Worm (Caenorhabditis elegans) whole organism, young adult: ENCODE measurements around the gene Y46E12BL.2.
A peak's percentile ranks its signal among the peaks of the same experiment; 100 is the strongest.

Source experiments
- B0035.1 ChIP-seq: sonication (generic microtip); optimal IDR thresholded peaks from 2 replicates; lab custom pipeline; 2016; ENCODE audit warnings: missing genetic modification characterization, mild to moderate bottlenecking, missing compliant biosample characterization, missing genotype, missing genetic modification reagents
- B0261.1 ChIP-seq: sonication (generic microtip); optimal IDR thresholded peaks from 2 replicates; lab custom pipeline; 2016; ENCODE audit warnings: mild to moderate bottlenecking, missing genetic modification characterization, moderate library complexity, missing compliant biosample characterization
- C06A6.2 ChIP-seq: fragments of 200-800 bp; sonication (Bioruptor generic); conservative IDR thresholded peaks from 2 replicates; pipeline ENCODE4 v1.3.6; 2022; ENCODE audit warnings: missing genetic modification characterization, missing compliant biosample characterization
- D2030.7 ChIP-seq: fragments of 200-800 bp; sonication (Bioruptor generic); IDR thresholded peaks from 2 replicates; pipeline ENCODE4 v1.3.6; 2022; ENCODE audit warnings: missing genetic modification reagents, missing genetic modification characterization, missing compliant biosample characterization
- F23B12.7 ChIP-seq: sonication (generic microtip); optimal IDR thresholded peaks from 2 replicates; lab custom pipeline; 2017; ENCODE audit warnings: missing genetic modification characterization, mild to moderate bottlenecking, missing compliant biosample characterization, antibody characterized with exemption, moderate library complexity; ENCODE audit not compliant: insufficient read depth
- F33H1.4 ChIP-seq: fragments of 200-800 bp; sonication (Bioruptor generic); IDR thresholded peaks from 2 replicates; pipeline ENCODE4 v1.3.6; 2022; ENCODE audit warnings: missing genetic modification reagents, missing genetic modification characterization, missing compliant biosample characterization
- F55B11.4 ChIP-seq: sonication (generic microtip); optimal IDR thresholded peaks from 2 replicates; lab custom pipeline; 2016; ENCODE audit warnings: missing compliant biosample characterization, missing genetic modification characterization, borderline replicate concordance; ENCODE audit not compliant: insufficient read depth
- F57A8.1 ChIP-seq: fragments of 200-800 bp; sonication (Bioruptor generic); optimal IDR thresholded peaks from 2 replicates; lab custom pipeline; 2018; ENCODE audit warnings: mild to moderate bottlenecking, missing genetic modification characterization, moderate library complexity, missing compliant biosample characterization
- ama-1 ChIP-seq, 3 experiments: fragments of 150-350 bp in 1 of 3; sonication (generic microtip) in 2 of 3; optimal IDR thresholded peaks; 2 replicates each; lab custom pipeline; 2014 to 2018; ENCODE audit warnings: missing biosample characterization in 2 of 3, missing genetic modification characterization in 2 of 3, missing genetic modification reagents in 2 of 3
- aptf-2 ChIP-seq: fragments of 200-800 bp; sonication (Bioruptor generic); conservative IDR thresholded peaks from 2 replicates; pipeline ENCODE4 v1.3.6; 2022; ENCODE audit warnings: missing genetic modification reagents, missing genetic modification characterization, missing compliant biosample characterization
- aptf-3 ChIP-seq: fragments of 200-800 bp; sonication (Bioruptor generic); IDR thresholded peaks from 2 replicates; pipeline ENCODE4 v1.3.6; 2022; ENCODE audit warnings: missing genetic modification characterization, missing compliant biosample characterization
- atf-7 ChIP-seq: sonication (generic microtip); optimal IDR thresholded peaks from 2 replicates; lab custom pipeline; 2017; ENCODE audit warnings: mild to moderate bottlenecking, missing genetic modification characterization, missing compliant biosample characterization
- bed-1 ChIP-seq: fragments of 200-800 bp; sonication (Bioruptor generic); IDR thresholded peaks from 2 replicates; pipeline ENCODE4 v1.3.6; 2022; ENCODE audit warnings: missing genetic modification reagents, missing genetic modification characterization, missing compliant biosample characterization
- ceh-58 ChIP-seq: fragments of 200-800 bp; sonication (Bioruptor generic); IDR thresholded peaks from 2 replicates; pipeline ENCODE4 v1.3.6; 2022; ENCODE audit warnings: missing genetic modification characterization, missing compliant biosample characterization
- ceh-91 ChIP-seq: fragments of 200-800 bp; sonication (Bioruptor generic); IDR thresholded peaks from 2 replicates; pipeline ENCODE4 v1.3.6; 2022; ENCODE audit warnings: missing genetic modification reagents, missing genetic modification characterization, missing compliant biosample characterization
- chd-7 ChIP-seq: sonication (generic microtip); optimal IDR thresholded peaks from 2 replicates; lab custom pipeline; 2016; ENCODE audit warnings: mild to moderate bottlenecking, missing genetic modification characterization, moderate library complexity, missing compliant biosample characterization
- dpff-1 ChIP-seq: sonication (generic microtip); optimal IDR thresholded peaks from 2 replicates; lab custom pipeline; 2017; ENCODE audit warnings: mild to moderate bottlenecking, missing genetic modification characterization, missing compliant biosample characterization
- efl-1 ChIP-seq: fragments of 150-350 bp; optimal IDR thresholded peaks from 2 replicates; lab custom pipeline; 2014; ENCODE audit warnings: missing biosample characterization, missing genetic modification reagents, missing genetic modification characterization
- egrh-3 ChIP-seq: fragments of 200-800 bp; sonication (Bioruptor generic); IDR thresholded peaks from 2 replicates; pipeline ENCODE4 v1.3.6; 2022; ENCODE audit warnings: missing genetic modification reagents, missing genetic modification characterization, missing compliant biosample characterization
- ekl-4 ChIP-seq: fragments of 200-800 bp; sonication (Bioruptor generic); IDR thresholded peaks from 2 replicates; pipeline ENCODE4 v1.3.6; 2022; ENCODE audit warnings: missing genetic modification reagents, missing genetic modification characterization, missing compliant biosample characterization
- hmg-1.2 ChIP-seq: fragments of 200-800 bp; sonication (Bioruptor generic); IDR thresholded peaks from 2 replicates; pipeline ENCODE4 v1.3.6; 2022; ENCODE audit warnings: missing genetic modification reagents, missing genetic modification characterization, missing compliant biosample characterization
- hmg-20 ChIP-seq: fragments of 200-800 bp; sonication (Bioruptor generic); IDR thresholded peaks from 2 replicates; pipeline ENCODE4 v1.3.6; 2022; ENCODE audit warnings: missing genetic modification reagents, missing genetic modification characterization, missing compliant biosample characterization
- let-526 ChIP-seq: fragments of 200-800 bp; sonication (Bioruptor generic); IDR thresholded peaks from 2 replicates; pipeline ENCODE4 v1.3.6; 2022; ENCODE audit warnings: missing genetic modification reagents, missing genetic modification characterization, missing compliant biosample characterization
- lin-35 ChIP-seq, 3 experiments: fragments of 150-350 bp in 2 of 3; sonication (generic microtip) in 1 of 3; optimal IDR thresholded peaks; 2 replicates each; lab custom pipeline; 2014 to 2018; ENCODE audit warnings: missing biosample characterization in 3 of 3, missing genetic modification characterization in 3 of 3, missing genetic modification reagents in 3 of 3
- lin-40 ChIP-seq: sonication (generic microtip); optimal IDR thresholded peaks from 2 replicates; lab custom pipeline; 2016; ENCODE audit warnings: missing genetic modification characterization, mild to moderate bottlenecking, missing compliant biosample characterization, missing genotype, missing genetic modification reagents
- lsl-1 ChIP-seq: fragments of 200-800 bp; sonication (Bioruptor generic); optimal IDR thresholded peaks from 2 replicates; lab custom pipeline; 2018; ENCODE audit warnings: mild to moderate bottlenecking, missing genetic modification characterization, moderate library complexity, missing compliant biosample characterization
- madf-10 ChIP-seq: sonication (generic microtip); optimal IDR thresholded peaks from 2 replicates; lab custom pipeline; 2016; ENCODE audit warnings: mild to moderate bottlenecking, missing genetic modification characterization, missing compliant biosample characterization
- madf-6 ChIP-seq: fragments of 200-800 bp; sonication (Bioruptor generic); IDR thresholded peaks from 2 replicates; pipeline ENCODE4 v1.3.6; 2022; ENCODE audit warnings: missing genetic modification reagents, missing genetic modification characterization, missing compliant biosample characterization
- madf-8 ChIP-seq: fragments of 200-800 bp; sonication (Bioruptor generic); conservative IDR thresholded peaks from 2 replicates; pipeline ENCODE4 v1.3.6; 2022; ENCODE audit warnings: missing genetic modification reagents, missing genetic modification characterization, missing compliant biosample characterization
- mcd-1 ChIP-seq: fragments of 200-800 bp; sonication (Bioruptor generic); IDR thresholded peaks from 2 replicates; pipeline ENCODE4 v1.3.6; 2022; ENCODE audit warnings: missing genetic modification reagents, missing genetic modification characterization, missing compliant biosample characterization
- nfyb-1 ChIP-seq: fragments of 200-800 bp; sonication (Bioruptor generic); IDR thresholded peaks from 2 replicates; pipeline ENCODE4 v1.3.6; 2022; ENCODE audit warnings: missing genetic modification reagents, missing genetic modification characterization, missing compliant biosample characterization
- nhr-27 ChIP-seq: fragments of 200-800 bp; sonication (Bioruptor generic); optimal IDR thresholded peaks from 2 replicates; lab custom pipeline; 2018; ENCODE audit warnings: mild to moderate bottlenecking, missing genetic modification characterization, moderate library complexity, missing compliant biosample characterization
- repo-1 ChIP-seq: sonication (generic microtip); optimal IDR thresholded peaks from 2 replicates; lab custom pipeline; 2017; ENCODE audit warnings: mild to moderate bottlenecking, missing genetic modification characterization, missing compliant biosample characterization
- rpc-1 ChIP-seq, 2 experiments: fragments of 150-350 bp in 1 of 2; sonication (generic microtip) in 1 of 2; optimal IDR thresholded peaks; 2 replicates each; lab custom pipeline; 2014 to 2018; ENCODE audit warnings: missing biosample characterization in 1 of 2, missing genetic modification characterization in 1 of 2, missing genetic modification reagents in 1 of 2, missing genotype in 1 of 2
- sdz-38 ChIP-seq: sonication (generic microtip); optimal IDR thresholded peaks from 2 replicates; lab custom pipeline; 2016; ENCODE audit warnings: missing genotype, missing genetic modification characterization, missing compliant biosample characterization
- sea-2 ChIP-seq: fragments of 200-800 bp; sonication (Bioruptor generic); IDR thresholded peaks from 2 replicates; pipeline ENCODE4 v1.3.6; 2022; ENCODE audit warnings: missing genetic modification characterization, missing compliant biosample characterization
- snpc-3.4 ChIP-seq: sonication (generic microtip); optimal IDR thresholded peaks from 2 replicates; lab custom pipeline; 2017; ENCODE audit warnings: missing genetic modification characterization, mild to moderate bottlenecking, missing compliant biosample characterization, antibody characterized with exemption, moderate library complexity, missing genotype, missing genetic modification reagents
- zfh-2 ChIP-seq: fragments of 200-800 bp; sonication (Bioruptor generic); conservative IDR thresholded peaks from 2 replicates; pipeline ENCODE4 v1.3.6; 2022; ENCODE audit warnings: missing genetic modification reagents, missing genetic modification characterization, missing compliant biosample characterization
- zim-3 ChIP-seq: sonication (generic microtip); optimal IDR thresholded peaks from 2 replicates; lab custom pipeline; 2017; ENCODE audit warnings: mild to moderate bottlenecking, missing genetic modification characterization, moderate library complexity, missing compliant biosample characterization
- ztf-18 ChIP-seq: sonication (generic microtip); optimal IDR thresholded peaks from 2 replicates; lab custom pipeline; 2016; ENCODE audit warnings: missing genotype, mild to moderate bottlenecking, missing genetic modification characterization, missing compliant biosample characterization

The Y46E12BL.2 gene

DNA sequence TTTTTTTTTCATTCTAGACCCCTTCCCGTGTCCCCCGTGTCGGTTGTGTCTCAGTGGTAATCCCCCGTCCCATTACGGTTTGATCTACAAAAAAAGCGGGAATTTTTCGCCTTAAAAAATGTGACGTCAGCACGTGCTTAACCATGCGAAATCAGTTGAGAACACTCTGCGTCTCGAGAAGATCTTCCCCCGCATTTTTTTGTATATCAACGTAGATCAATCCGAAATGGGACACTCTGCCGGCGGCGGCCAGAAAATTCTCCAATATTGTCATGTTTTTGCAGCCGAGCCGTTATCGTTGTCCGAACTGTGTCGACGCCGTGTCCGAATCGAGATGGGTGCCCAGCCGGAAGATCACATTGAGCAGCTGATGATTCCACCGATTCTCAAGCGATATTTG lies 4.7 kb upstream of the Y46E12BL.2 start:
- TF ChIP-seq zfh-2 (0 out of 2 replicates have a peak, but pooled peaks have one; percentile 22), F55B11.4 (tag; lab: Kevin White, UChicago) (no peak)

DNA sequence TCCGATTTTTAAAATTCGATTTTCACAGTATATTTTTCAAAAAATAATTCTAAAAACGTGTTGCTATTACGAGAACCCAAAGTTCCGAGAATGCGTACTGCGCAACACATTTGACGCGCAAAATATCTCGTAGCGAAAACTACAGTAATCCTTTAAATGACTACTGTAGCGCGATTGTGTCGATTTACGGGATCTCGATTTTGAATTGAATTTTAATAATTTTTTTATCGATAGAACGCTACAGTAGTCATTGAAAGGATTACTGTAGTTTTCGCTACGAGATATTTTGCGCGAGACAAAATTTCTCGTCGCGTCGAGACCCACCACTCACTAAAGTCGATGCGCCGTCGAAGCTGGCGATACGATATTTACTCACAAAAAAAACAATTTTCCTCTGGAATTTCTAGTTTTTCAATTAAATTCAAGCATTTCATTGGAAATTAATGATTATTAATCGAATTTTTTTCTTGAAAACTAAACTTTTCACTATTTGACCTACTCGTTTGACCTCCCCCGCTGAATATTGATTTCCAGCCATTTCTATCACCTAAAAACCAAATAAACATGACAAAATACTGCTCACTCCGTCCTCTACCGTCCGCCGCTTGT lies 2.9 kb upstream of the Y46E12BL.2 start, which contains the start of gene spsb-2:
Gene spsb-2, plus strand, starts transcription at position 559 of the 609 bp plus-strand sequence.
- TF ChIP-seq B0035.1 (tag; lab: Kevin White, UChicago) = no peak
- TF ChIP-seq ceh-91 = peak; percentile 24; the same call in 1 of the 2 replicates
- TF ChIP-seq ceh-58 = no peak
- peak; percentile 73 for TF ChIP-seq lsl-1 (GFP tag; lab: Kevin White, UChicago)
- TF ChIP-seq F33H1.4 (GFP tag; lab: Robert Waterston, UW) = peak; percentile 25; the same call in 1 of the 2 replicates
- TF ChIP-seq sdz-38 (tag; lab: Kevin White, UChicago) = no peak
- peak; percentile 32 for TF ChIP-seq efl-1
- peak; percentile 16; the same call in 1 of the 2 replicates for TF ChIP-seq D2030.7 (GFP tag; lab: Robert Waterston, UW)
- no peak for TF ChIP-seq snpc-3.4 (tag; lab: Kevin White, UChicago)
- no peak for TF ChIP-seq aptf-2
- TF ChIP-seq nhr-27 (tag; lab: Kevin White, UChicago) = no peak
- no peak for TF ChIP-seq ama-1 (optimal IDR thresholded peaks at IDR 0.05; lab: Kevin White, UChicago)
- TF ChIP-seq ama-1 (GFP tag; optimal IDR thresholded peaks at IDR 0.05; lab: Kevin White, UChicago) = no peak
- TF ChIP-seq let-526 (GFP tag; lab: Robert Waterston, UW) = no peak
- no peak for TF ChIP-seq mcd-1 (GFP tag; lab: Robert Waterston, UW)
- no peak for TF ChIP-seq repo-1 (tag; lab: Kevin White, UChicago)
- TF ChIP-seq chd-7 (tag; lab: Kevin White, UChicago) = no peak
- TF ChIP-seq madf-8 (GFP tag; lab: Robert Waterston, UW) = no peak
- TF ChIP-seq aptf-3 (GFP tag; lab: Robert Waterston, UW) = no peak
- peak; percentile 52 for TF ChIP-seq zim-3 (tag; lab: Kevin White, UChicago)
- no peak for TF ChIP-seq F57A8.1 (GFP tag; lab: Kevin White, UChicago)
- TF ChIP-seq B0261.1 (tag; lab: Kevin White, UChicago) = no peak
- TF ChIP-seq madf-10 (tag; lab: Kevin White, UChicago) = no peak
- TF ChIP-seq madf-6 (GFP tag; lab: Robert Waterston, UW) = peak; percentile 34
- no peak for TF ChIP-seq lin-35 (GFP tag; optimal IDR thresholded peaks at IDR 0.05; lab: Kevin White, UChicago)
- peak; percentile 18; the same call in 1 of the 2 replicates for TF ChIP-seq ekl-4
- no peak for TF ChIP-seq atf-7 (tag; lab: Kevin White, UChicago)
- TF ChIP-seq C06A6.2 (GFP tag; lab: Robert Waterston, UW) = no peak
- no peak for TF ChIP-seq hmg-1.2 (GFP tag; lab: Robert Waterston, UW)
- TF ChIP-seq sea-2 (GFP tag; lab: Robert Waterston, UW) = no peak
- TF ChIP-seq, all 124 proteins: peak for 8

DNA sequence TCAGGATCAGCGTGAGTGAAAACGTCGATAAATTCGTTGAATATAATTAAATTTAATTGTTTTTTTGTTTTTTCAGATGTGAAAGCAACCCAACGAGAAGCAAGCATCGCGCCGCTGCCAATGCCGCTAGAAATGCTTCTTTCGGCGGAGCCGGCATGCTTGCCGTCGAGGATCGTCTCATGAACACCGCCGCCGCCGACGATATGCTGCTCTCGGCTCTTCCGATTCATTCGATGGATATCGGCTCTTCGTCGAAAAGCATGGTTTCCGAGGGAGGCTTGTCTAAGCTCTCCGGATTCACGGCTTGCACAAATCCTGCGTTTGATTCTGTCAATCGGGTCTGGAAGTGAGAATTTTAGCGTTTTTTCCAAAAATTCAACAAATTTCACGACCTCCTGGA lies 472 bp downstream of the Y46E12BL.2 start:
- TF ChIP-seq bed-1 (GFP tag; lab: Robert Waterston, UW) (0 out of 2 replicates have a peak, but pooled peaks have one; percentile 10), ztf-18 (tag; lab: Kevin White, UChicago) (no peak), lin-40 (no peak), F23B12.7 (no peak), hmg-20 (GFP tag; lab: Robert Waterston, UW) (no peak), mcd-1 (GFP tag; lab: Robert Waterston, UW) (0 out of 2 replicates have a peak, but pooled peaks have one; percentile 13), nfyb-1 (GFP tag; lab: Robert Waterston, UW) (peak; percentile 33; the same call in 1 of the 2 replicates), egrh-3 (GFP tag; lab: Robert Waterston, UW) (peak; percentile 10; the same call in 1 of the 2 replicates), D2030.7 (GFP tag; lab: Robert Waterston, UW) (no peak), rpc-1 (optimal IDR thresholded peaks at IDR 0.05; lab: Kevin White, UChicago) (no peak), rpc-1 (tag; optimal IDR thresholded peaks at IDR 0.05; lab: Kevin White, UChicago) (no peak), zfh-2 (peak; percentile 62; the same call in 1 of the 2 replicates), madf-8 (GFP tag; lab: Robert Waterston, UW) (no peak), dpff-1 (tag; lab: Kevin White, UChicago) (no peak)
